Worm (Caenorhabditis elegans): ENCODE measurements around the gene col-36.

DNA sequence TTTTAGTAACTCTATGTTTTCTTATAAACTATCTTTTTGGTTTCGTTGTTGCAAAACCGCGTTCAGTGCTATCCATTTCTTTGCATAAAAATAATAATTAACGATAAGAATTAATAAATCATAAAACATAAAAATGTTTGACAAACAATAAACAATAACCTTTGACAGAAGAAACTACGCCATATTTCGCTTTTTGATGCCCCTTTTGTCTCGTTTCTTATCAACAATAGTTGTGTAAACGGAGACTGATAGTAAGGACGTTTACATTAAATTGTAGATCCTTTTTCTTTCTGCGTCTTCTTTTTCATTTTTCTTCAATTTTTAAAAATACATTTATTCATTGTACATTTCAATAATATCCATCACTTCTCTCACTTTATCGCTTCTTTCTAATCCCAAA is 29.5 kb downstream of the col-36 start:
- TF ChIP-seq ama-1 (optimal IDR thresholded peaks at IDR 0.05) (no peak), hnd-1 (tag; optimal IDR thresholded peaks at IDR 0.05) (no peak), tbx-37 (GFP tag; conservative IDR thresholded peaks at IDR 0.05) (no peak), hmg-4 (GFP tag; optimal IDR thresholded peaks at IDR 0.05) (no peak), ceh-13 (GFP tag; optimal IDR thresholded peaks at IDR 0.05) (no peak), scrt-1 (GFP tag; IDR thresholded peaks at IDR 0.05) (no peak)

Measured in whole organism, early embryonic.